Fruit fly (Drosophila melanogaster): ENCODE results near the gene CG15332.

CG15332 gene

DNA sequence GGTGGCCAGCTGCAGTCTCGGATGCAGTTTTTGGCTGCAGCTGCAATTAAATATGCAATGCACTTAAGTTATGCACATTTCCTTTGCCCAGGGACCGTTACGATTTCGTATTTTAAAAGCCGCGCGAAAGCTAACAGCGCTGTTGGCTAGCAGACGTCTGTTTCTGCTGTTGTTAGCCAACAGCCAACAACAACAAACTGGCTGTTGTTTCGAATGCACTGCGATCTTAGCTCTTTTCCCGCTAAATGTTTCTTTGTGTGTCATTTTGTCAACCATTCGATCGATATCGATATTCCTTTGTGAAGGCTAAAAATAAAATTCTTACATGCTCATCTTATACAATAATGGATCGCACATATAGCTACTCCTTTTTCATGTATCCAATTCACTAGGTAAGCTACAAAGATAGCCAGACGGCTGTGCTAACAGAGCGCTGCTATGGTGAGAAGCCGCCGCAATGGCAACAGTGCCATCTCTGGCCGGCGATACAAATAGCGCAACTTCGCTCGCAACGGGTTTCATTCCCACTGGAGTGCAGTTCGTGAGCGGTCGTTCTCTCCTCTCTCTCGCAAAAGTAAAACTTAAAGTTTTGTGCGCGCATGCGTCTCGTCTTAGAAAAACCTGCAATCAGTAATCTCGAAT, 13.5 kb upstream of the CG15332 start:
- peak; percentile 58 for TF ChIP-seq bab1 (GFP tag; optimal IDR thresholded peaks at IDR 0.05)
- TF ChIP-seq Crg-1 (GFP tag; optimal IDR thresholded peaks at IDR 0.05) = peak; percentile 54
- no peak for TF ChIP-seq CG1620 (GFP tag; optimal IDR thresholded peaks at IDR 0.05)
- TF ChIP-seq Mnt (GFP tag; optimal IDR thresholded peaks at IDR 0.05) = peak; percentile 9
- no peak for TF ChIP-seq cnc (optimal IDR thresholded peaks at IDR 0.05)
- peak; percentile 19 for TF ChIP-seq pad (GFP tag; optimal IDR thresholded peaks at IDR 0.05)
- TF ChIP-seq CG14711 (tag; optimal IDR thresholded peaks at IDR 0.05) = peak; percentile 5

DNA sequence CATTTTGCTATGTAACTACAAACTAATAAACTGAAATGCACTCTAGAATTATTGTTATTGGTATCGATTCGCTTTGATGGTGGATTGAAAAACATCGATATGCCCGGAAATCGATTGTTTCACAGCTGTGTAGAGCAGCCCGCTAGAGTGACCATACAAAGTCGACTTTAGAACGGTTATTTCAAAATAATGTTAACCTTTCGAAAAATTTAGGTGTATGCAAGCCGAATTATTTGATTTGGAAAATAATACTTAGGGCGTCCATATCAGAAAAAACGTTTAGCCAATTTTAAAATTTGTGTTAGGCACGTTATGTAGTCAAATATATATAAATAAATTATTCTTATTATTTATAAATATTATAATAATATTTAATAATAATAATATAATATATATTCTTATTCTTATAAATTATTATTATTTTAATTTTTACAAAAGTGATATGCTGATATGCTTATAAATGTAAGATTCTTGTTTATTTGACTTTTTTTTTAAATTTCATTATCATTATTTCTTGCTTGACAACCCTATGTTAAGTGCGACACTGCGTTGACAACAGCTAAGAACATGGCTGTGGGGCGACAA, 12.5 kb upstream of the CG15332 start, which contains the start of gene sws:
sws (minus strand) TSS at position 22 of the 585 bp plus-strand sequence.
- TF ChIP-seq pad (GFP tag; optimal IDR thresholded peaks at IDR 0.05) = no peak
- TF ChIP-seq Hr96 (GFP tag; optimal IDR thresholded peaks at IDR 0.05) = peak; percentile 52
- no peak for TF ChIP-seq Mnt (GFP tag; optimal IDR thresholded peaks at IDR 0.05)
- peak; percentile 86 for TF ChIP-seq CG14711 (tag; optimal IDR thresholded peaks at IDR 0.05)
- TF ChIP-seq tj (GFP tag; optimal IDR thresholded peaks at IDR 0.05) = no peak
- TF ChIP-seq Crg-1 (GFP tag; optimal IDR thresholded peaks at IDR 0.05) = no peak
- no peak for TF ChIP-seq kay (GFP tag; ENCODE audit: borderline replicate concordance)
- TF ChIP-seq Clk (GFP tag; optimal IDR thresholded peaks at IDR 0.05) = no peak
- TF ChIP-seq cic (GFP tag; optimal IDR thresholded peaks at IDR 0.05) = no peak
- TF ChIP-seq bab1 (GFP tag; optimal IDR thresholded peaks at IDR 0.05) = peak; percentile 3
- no peak for TF ChIP-seq CG5204 (GFP tag; optimal IDR thresholded peaks at IDR 0.05)
- no peak for TF ChIP-seq cnc (optimal IDR thresholded peaks at IDR 0.05)
- peak; percentile 9 for TF ChIP-seq ovo (GFP tag; optimal IDR thresholded peaks at IDR 0.05)
- no peak for TF ChIP-seq CG33017 (tag; optimal IDR thresholded peaks at IDR 0.05)
- peak; percentile 8 for TF ChIP-seq CG1620 (GFP tag; optimal IDR thresholded peaks at IDR 0.05)
- TF ChIP-seq CG11617 (GFP tag; optimal IDR thresholded peaks at IDR 0.05) = peak; percentile 38
- TF ChIP-seq CG12768 (GFP tag; optimal IDR thresholded peaks at IDR 0.05) = no peak
- peak; percentile 61 for TF ChIP-seq CG7101 (tag; optimal IDR thresholded peaks at IDR 0.05)
- TF ChIP-seq CG7045 (GFP tag; optimal IDR thresholded peaks at IDR 0.05) = no peak
- TF ChIP-seq toe (GFP tag; optimal IDR thresholded peaks at IDR 0.05) = no peak

DNA sequence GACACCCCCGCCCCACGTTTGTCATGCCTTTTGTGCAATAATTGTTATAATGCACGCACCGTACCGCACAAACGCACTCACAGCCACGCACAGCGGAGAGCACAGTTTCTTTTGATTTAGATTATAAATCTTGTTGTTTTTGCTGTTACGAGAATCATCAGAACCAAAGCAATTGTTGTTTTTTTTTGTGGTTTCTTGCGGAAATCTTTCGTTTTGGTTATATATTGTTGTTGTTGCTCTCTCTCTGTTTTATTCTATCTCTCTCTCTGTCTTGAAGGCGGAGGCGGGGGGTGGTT, 12.0 kb upstream of the CG15332 start:
- TF ChIP-seq toe (GFP tag; optimal IDR thresholded peaks at IDR 0.05) (no peak), tj (GFP tag; optimal IDR thresholded peaks at IDR 0.05) (peak; percentile 22), Mnt (GFP tag; optimal IDR thresholded peaks at IDR 0.05) (peak; percentile 1)

DNA sequence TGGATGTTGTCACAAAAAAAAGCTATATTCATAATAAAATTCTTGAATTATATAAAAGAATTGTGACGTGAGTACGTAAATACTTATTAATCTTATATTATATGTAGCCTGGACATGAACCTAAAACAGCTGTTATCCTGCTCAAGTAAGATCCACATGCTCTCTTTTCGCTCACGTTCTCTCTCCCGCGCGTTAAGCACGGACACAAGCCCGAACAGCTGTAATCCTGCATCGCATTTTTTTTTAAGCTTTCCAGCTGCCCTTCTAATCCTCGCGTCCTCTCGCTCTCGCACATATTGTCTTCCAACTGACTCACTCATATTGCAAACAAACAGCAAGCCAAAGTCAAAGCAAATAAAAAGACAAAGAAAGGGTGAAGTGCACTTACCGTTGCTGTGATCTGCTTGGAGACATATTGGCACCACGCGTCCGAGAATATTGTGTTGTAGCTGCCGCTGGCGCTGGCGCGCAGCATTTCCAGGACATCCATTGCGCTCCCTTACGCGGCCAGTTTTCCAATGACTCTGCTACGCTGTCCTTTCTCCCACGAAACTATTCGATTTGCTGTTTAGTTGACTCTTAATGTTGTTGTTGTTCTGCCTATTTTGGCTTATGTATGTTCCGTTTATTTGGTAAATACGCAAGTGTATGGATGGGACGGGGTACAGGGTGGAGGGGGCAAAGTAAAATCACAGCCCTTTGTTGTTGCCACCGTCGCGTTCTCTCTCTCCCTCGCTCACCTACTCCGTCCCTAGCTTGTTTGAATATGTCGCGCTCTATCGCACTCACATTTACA, 11.5 kb upstream of the CG15332 start:
- TF ChIP-seq pad (GFP tag; optimal IDR thresholded peaks at IDR 0.05) (peak; percentile 94), CG14711 (tag; optimal IDR thresholded peaks at IDR 0.05) (no peak)

DNA sequence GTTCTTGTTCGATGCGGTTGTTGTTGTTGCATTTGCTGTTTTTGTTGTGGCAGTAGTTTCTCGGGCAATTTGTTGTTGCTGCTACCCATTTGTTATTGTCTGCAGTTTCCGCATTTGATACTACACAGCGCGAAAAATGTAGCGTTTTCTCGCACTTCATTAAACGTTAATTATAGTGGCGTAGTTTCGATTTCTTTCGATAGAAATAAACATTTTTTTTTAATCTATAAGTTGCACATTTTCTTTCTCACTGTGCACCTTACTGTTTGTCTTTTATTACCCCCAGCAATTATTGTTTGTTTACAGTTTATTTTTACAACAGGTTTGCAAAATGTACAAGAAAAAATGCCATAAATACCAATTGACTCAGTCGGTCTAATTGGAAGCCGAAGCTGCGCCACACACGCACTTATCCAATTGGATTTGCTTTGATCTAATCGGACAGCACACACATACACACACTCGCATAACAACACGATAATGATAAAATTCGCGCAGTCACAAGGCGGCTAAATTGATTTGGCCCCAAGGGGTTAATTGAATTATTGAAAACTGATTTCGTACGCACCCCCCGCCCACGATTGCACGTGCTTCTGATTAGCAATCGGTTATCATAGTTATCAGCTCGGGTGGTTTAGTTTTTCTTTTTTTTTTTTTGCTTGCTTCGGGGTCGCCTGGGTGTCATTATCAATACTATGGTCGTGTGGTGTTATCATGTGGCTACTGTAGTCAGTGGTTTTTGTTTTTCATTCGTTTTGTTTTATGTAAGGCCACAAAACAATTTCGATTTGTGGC, 10.2 kb upstream of the CG15332 start:
- TF ChIP-seq CG14711 (tag; optimal IDR thresholded peaks at IDR 0.05) (no peak), Clk (GFP tag; optimal IDR thresholded peaks at IDR 0.05) (no peak), kay (GFP tag; ENCODE audit: borderline replicate concordance) (no peak), tj (GFP tag; optimal IDR thresholded peaks at IDR 0.05) (peak; percentile 17), CG7101 (tag; optimal IDR thresholded peaks at IDR 0.05) (no peak), cic (GFP tag; optimal IDR thresholded peaks at IDR 0.05) (no peak), CG7045 (GFP tag; optimal IDR thresholded peaks at IDR 0.05) (peak; percentile 26), Hr96 (GFP tag; optimal IDR thresholded peaks at IDR 0.05) (no peak), pad (GFP tag; optimal IDR thresholded peaks at IDR 0.05) (no peak), CG1620 (GFP tag; optimal IDR thresholded peaks at IDR 0.05) (no peak), CG5204 (GFP tag; optimal IDR thresholded peaks at IDR 0.05) (no peak), Mnt (GFP tag; optimal IDR thresholded peaks at IDR 0.05) (peak; percentile 14), ovo (GFP tag; optimal IDR thresholded peaks at IDR 0.05) (no peak), Crg-1 (GFP tag; optimal IDR thresholded peaks at IDR 0.05) (peak; percentile 7), toe (GFP tag; optimal IDR thresholded peaks at IDR 0.05) (no peak)

DNA sequence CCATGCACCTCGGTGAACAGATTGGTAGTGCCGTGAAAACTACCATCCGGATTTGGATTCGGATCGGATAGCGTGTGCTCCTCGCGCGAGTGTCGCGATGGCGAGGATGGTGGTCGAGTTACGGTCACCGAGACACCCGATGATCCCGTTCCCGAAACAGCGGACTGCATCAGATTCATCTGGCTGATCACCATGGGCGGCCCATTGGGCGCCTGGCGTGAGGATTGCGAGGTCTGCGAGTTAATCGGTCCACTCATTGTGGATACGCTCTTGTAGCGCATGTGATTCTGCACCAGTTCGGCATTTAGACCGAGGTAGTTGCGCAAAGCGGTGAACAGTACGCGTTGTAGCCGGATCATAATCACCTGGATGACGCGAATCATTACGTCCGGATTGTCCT, 7.9 kb upstream of the CG15332 start, which contains the start of gene sn:
sn (plus strand) TSS at position 301 of the 400 bp plus-strand sequence.
- TF ChIP-seq Clk (GFP tag; optimal IDR thresholded peaks at IDR 0.05) (no peak), toe (GFP tag; optimal IDR thresholded peaks at IDR 0.05) (no peak), ovo (GFP tag; optimal IDR thresholded peaks at IDR 0.05) (no peak), tj (GFP tag; optimal IDR thresholded peaks at IDR 0.05) (no peak), CG11617 (GFP tag; optimal IDR thresholded peaks at IDR 0.05) (no peak), Crg-1 (GFP tag; optimal IDR thresholded peaks at IDR 0.05) (no peak), CG33017 (tag; optimal IDR thresholded peaks at IDR 0.05) (no peak), cic (GFP tag; optimal IDR thresholded peaks at IDR 0.05) (no peak), cnc (optimal IDR thresholded peaks at IDR 0.05) (no peak), CG14711 (tag; optimal IDR thresholded peaks at IDR 0.05) (no peak), Hr96 (GFP tag; optimal IDR thresholded peaks at IDR 0.05) (no peak), bab1 (GFP tag; optimal IDR thresholded peaks at IDR 0.05) (no peak), kay (GFP tag; ENCODE audit: borderline replicate concordance) (no peak), CG5204 (GFP tag; optimal IDR thresholded peaks at IDR 0.05) (no peak), CG12768 (GFP tag; optimal IDR thresholded peaks at IDR 0.05) (no peak), Mnt (GFP tag; optimal IDR thresholded peaks at IDR 0.05) (no peak), CG1620 (GFP tag; optimal IDR thresholded peaks at IDR 0.05) (no peak), CG7045 (GFP tag; optimal IDR thresholded peaks at IDR 0.05) (no peak)

Measured in whole organism, adult.